Worm (Caenorhabditis elegans) whole organism, L2 larva: ENCODE data around the gene sru-21.
"Not testable (repeated sequence)": the region's sequence is repeated elsewhere in the genome, so short reads cannot be mapped to it uniquely, and the experiment has no call there.

Experiments
- C34F6.9 ChIP-seq: fragments of 150-350 bp; optimal IDR thresholded peaks from 2 replicates; lab custom pipeline; 2014; ENCODE audit warnings: missing biosample characterization, missing genetic modification characterization
- F13H6.1 ChIP-seq: sonication (generic microtip); optimal IDR thresholded peaks from 2 replicates; lab custom pipeline; 2016; ENCODE audit warnings: missing genetic modification characterization, missing compliant biosample characterization
- R02D3.7 ChIP-seq: fragments of 150-350 bp; optimal IDR thresholded peaks from 2 replicates; lab custom pipeline; 2014; ENCODE audit warnings: missing biosample characterization, missing genetic modification characterization
- Y55F3AM.14 ChIP-seq: fragments of 200-800 bp; sonication (Bioruptor generic); optimal IDR thresholded peaks from 2 replicates; lab custom pipeline; 2018; ENCODE audit warnings: mild to moderate bottlenecking, missing genetic modification characterization, missing compliant biosample characterization
- aly-2 ChIP-seq: fragments of 150-350 bp; optimal IDR thresholded peaks from 2 replicates; lab custom pipeline; 2014; ENCODE audit warnings: missing biosample characterization, missing genetic modification characterization
- ama-1 ChIP-seq: fragments of 150-350 bp; optimal IDR thresholded peaks from 2 replicates; lab custom pipeline; 2018; ENCODE audit warnings: inconsistent platforms
- blmp-1 ChIP-seq: sonication (generic microtip); optimal IDR thresholded peaks from 2 replicates; lab custom pipeline; 2017; ENCODE audit warnings: missing genetic modification characterization, mild to moderate bottlenecking, missing compliant biosample characterization, antibody characterized with exemption, moderate library complexity; ENCODE audit not compliant: insufficient read depth
- ceh-16 ChIP-seq: fragments of 150-350 bp; optimal IDR thresholded peaks from 2 replicates; lab custom pipeline; 2014; ENCODE audit warnings: missing biosample characterization, missing genetic modification characterization
- crh-2 ChIP-seq: sonication (generic microtip); optimal IDR thresholded peaks from 2 replicates; lab custom pipeline; 2017; ENCODE audit warnings: missing biosample characterization, missing genetic modification characterization
- dmd-4 ChIP-seq: sonication (generic microtip); optimal IDR thresholded peaks from 2 replicates; lab custom pipeline; 2017; ENCODE audit warnings: missing biosample characterization, missing genetic modification characterization
- egl-27 ChIP-seq: sonication (generic microtip); optimal IDR thresholded peaks from 3 replicates; lab custom pipeline; 2017; ENCODE audit warnings: missing biosample characterization, missing genetic modification reagents, missing genetic modification characterization
- elt-1 ChIP-seq: fragments of 150-350 bp; optimal IDR thresholded peaks from 2 replicates; lab custom pipeline; 2014; ENCODE audit warnings: missing biosample characterization, missing genetic modification characterization
- elt-3 ChIP-seq: sonication (generic microtip); optimal IDR thresholded peaks from 2 replicates; lab custom pipeline; 2017; ENCODE audit warnings: missing biosample characterization, missing genetic modification characterization
- fos-1 ChIP-seq: fragments of 150-350 bp; optimal IDR thresholded peaks from 2 replicates; lab custom pipeline; 2014; ENCODE audit warnings: missing biosample characterization, missing genetic modification characterization
- lin-11 ChIP-seq: fragments of 150-350 bp; sonication (generic microtip); optimal IDR thresholded peaks from 2 replicates; lab custom pipeline; 2014; ENCODE audit warnings: missing biosample characterization, missing genetic modification characterization, inconsistent platforms, mixed read lengths
- lin-13 ChIP-seq: fragments of 150-350 bp; optimal IDR thresholded peaks from 2 replicates; lab custom pipeline; 2014; ENCODE audit warnings: missing biosample characterization, missing genetic modification reagents, missing genetic modification characterization
- lsy-2 ChIP-seq, 2 experiments: fragments of 150-350 bp in 1 of 2; sonication (generic microtip) in 1 of 2; optimal IDR thresholded peaks; 2 replicates each; lab custom pipeline; 2014 to 2017; ENCODE audit warnings: missing biosample characterization in 2 of 2, missing genetic modification characterization in 2 of 2
- mab-5 ChIP-seq: fragments of 150-350 bp; optimal IDR thresholded peaks from 2 replicates; lab custom pipeline; 2014; ENCODE audit warnings: missing biosample characterization, missing genetic modification characterization
- nhr-10 ChIP-seq: sonication (generic microtip); optimal IDR thresholded peaks from 2 replicates; lab custom pipeline; 2017; ENCODE audit warnings: missing biosample characterization, missing genetic modification characterization
- nhr-11 ChIP-seq: fragments of 150-350 bp; optimal IDR thresholded peaks from 2 replicates; lab custom pipeline; 2014; ENCODE audit warnings: missing biosample characterization, missing genetic modification characterization
- nhr-129 ChIP-seq: fragments of 150-350 bp; optimal IDR thresholded peaks from 2 replicates; lab custom pipeline; 2014; ENCODE audit warnings: missing biosample characterization, missing genetic modification characterization
- nhr-21 ChIP-seq: fragments of 150-350 bp; optimal IDR thresholded peaks from 2 replicates; lab custom pipeline; 2014; ENCODE audit warnings: missing biosample characterization, missing genetic modification characterization
- nhr-23 ChIP-seq: fragments of 150-350 bp; optimal IDR thresholded peaks from 2 replicates; lab custom pipeline; 2014; ENCODE audit warnings: missing biosample characterization, missing genetic modification reagents, missing genetic modification characterization
- nhr-25 ChIP-seq: fragments of 150-350 bp; sonication (generic microtip); optimal IDR thresholded peaks from 3 replicates; lab custom pipeline; 2014; ENCODE audit warnings: missing biosample characterization, missing genetic modification characterization
- nhr-6 ChIP-seq: fragments of 150-350 bp; optimal IDR thresholded peaks from 2 replicates; lab custom pipeline; 2014; ENCODE audit warnings: missing biosample characterization, missing genetic modification characterization
- peb-1 ChIP-seq: fragments of 150-350 bp; optimal IDR thresholded peaks from 2 replicates; lab custom pipeline; 2014; ENCODE audit warnings: missing biosample characterization, missing genetic modification characterization
- sma-3 ChIP-seq: sonication (generic microtip); optimal IDR thresholded peaks from 2 replicates; lab custom pipeline; 2016; ENCODE audit warnings: missing genetic modification reagents, missing genetic modification characterization, missing compliant biosample characterization
- sma-9 ChIP-seq, 2 experiments: fragments of 150-350 bp in 1 of 2; sonication (generic microtip) in 1 of 2; optimal IDR thresholded peaks; 2 replicates each; lab custom pipeline; 2014 to 2016; ENCODE audit warnings: missing genetic modification characterization in 2 of 2, mild to moderate bottlenecking in 1 of 2, missing biosample characterization in 1 of 2, missing compliant biosample characterization in 1 of 2, missing genetic modification reagents in 1 of 2, moderate library complexity in 1 of 2
- snpc-4 ChIP-seq: fragments of 150-350 bp; optimal IDR thresholded peaks from 2 replicates; lab custom pipeline; 2014; ENCODE audit warnings: missing biosample characterization, missing genetic modification characterization
- unc-62 ChIP-seq: fragments of 150-350 bp; optimal IDR thresholded peaks from 2 replicates; lab custom pipeline; 2014; ENCODE audit warnings: missing biosample characterization, missing genetic modification reagents, missing genetic modification characterization
- zag-1 ChIP-seq: fragments of 150-350 bp; optimal IDR thresholded peaks from 2 replicates; lab custom pipeline; 2014; ENCODE audit warnings: missing biosample characterization, missing genetic modification characterization
- ztf-11 ChIP-seq: sonication (generic microtip); optimal IDR thresholded peaks from 2 replicates; lab custom pipeline; 2017; ENCODE audit warnings: missing biosample characterization, missing genetic modification characterization
- ztf-4 ChIP-seq: fragments of 150-350 bp; optimal IDR thresholded peaks from 2 replicates; lab custom pipeline; 2014; ENCODE audit warnings: missing biosample characterization, missing genetic modification characterization

Gene sru-21

DNA sequence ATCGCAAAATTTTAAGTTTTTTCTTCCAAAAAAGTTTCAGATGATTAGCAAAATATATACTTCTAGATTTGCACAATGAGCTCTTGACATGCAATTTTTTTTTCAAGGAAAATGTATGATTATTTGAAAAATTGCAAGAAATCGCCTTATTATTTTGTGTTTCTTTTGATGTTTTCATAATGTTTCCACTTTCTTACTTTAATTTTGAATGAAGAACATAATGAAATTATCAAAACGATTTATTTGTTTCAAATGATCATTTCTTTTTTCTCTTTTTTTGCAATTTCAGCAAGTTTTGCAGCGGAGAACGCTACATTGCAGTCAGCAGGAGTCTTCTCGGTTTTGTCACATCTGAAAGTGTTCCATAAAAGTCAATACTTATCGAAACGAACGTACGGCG is 25.5 kb downstream of the sru-21 start, which contains the start of gene Y45F10C.6:
Gene Y45F10C.6, plus strand, starts transcription at position 301 of the 400 bp plus-strand sequence.
- not testable (repeated sequence) for TF ChIP-seq mab-5, peb-1, snpc-4 (tag; lab: Kevin White, UChicago)

DNA sequence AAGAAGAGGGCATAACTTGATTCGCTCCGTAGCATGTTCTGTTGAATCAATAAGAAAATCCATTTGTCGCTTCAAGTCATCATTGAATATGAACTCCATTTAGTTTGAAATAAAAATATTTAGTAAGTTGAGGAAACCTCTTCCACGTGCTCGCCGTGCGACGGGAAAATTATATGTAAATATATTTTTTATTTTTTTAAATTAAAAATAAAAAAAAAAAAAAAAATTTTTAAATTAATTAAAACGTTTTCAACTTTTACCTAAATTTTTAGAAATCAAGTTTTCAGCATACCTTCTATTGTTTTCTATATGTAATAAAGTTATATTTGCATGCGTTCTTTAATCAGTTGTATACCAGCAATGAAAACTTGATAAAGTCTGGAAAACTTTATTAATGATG is 32.9 kb downstream of the sru-21 start, which contains the start of gene Y45F10C.1:
Gene Y45F10C.1, minus strand, starts transcription at position 101 of the 400 bp plus-strand sequence.
- not testable (repeated sequence) for TF ChIP-seq F13H6.1 (tag; lab: Kevin White, UChicago); nhr-11 (tag; lab: Kevin White, UChicago); ztf-11

ce11 chrIV:13662570-13662969 is 36.0 kb downstream of the sru-21 start, which contains the start of gene Y45F10C.2:
TSS of gene Y45F10C.2 (minus strand) at chrIV:13662670.
- not testable (repeated sequence) for TF ChIP-seq ztf-4 (tag; lab: Kevin White, UChicago); nhr-10 (tag; lab: Kevin White, UChicago); sma-3 (GFP tag; lab: Kevin White, UChicago)
- TF ChIP-seq, all 48 proteins: peak for 0; not testable (repeated sequence) for 48

- TF ChIP-seq nhr-6 (tag; lab: Kevin White, UChicago), result no peak
- no peak for TF ChIP-seq nhr-23 (tag; lab: Kevin White, UChicago)
- TF ChIP-seq lin-13 (GFP tag; lab: Kevin White, UChicago), result no peak
- no peak for TF ChIP-seq zag-1 (tag; lab: Kevin White, UChicago)
- TF ChIP-seq nhr-21 (tag; lab: Kevin White, UChicago), result no peak
- TF ChIP-seq sma-9 (GFP tag; optimal IDR thresholded peaks at IDR 0.05; lab: Kevin White, UChicago), result no peak
- TF ChIP-seq sma-9 (tag; optimal IDR thresholded peaks at IDR 0.05; lab: Kevin White, UChicago), result no peak
- no peak for TF ChIP-seq Y55F3AM.14 (GFP tag; lab: Kevin White, UChicago)
- TF ChIP-seq crh-2, result no peak
- no peak for TF ChIP-seq lin-11 (tag; lab: Kevin White, UChicago)
- TF ChIP-seq F13H6.1 (tag; lab: Kevin White, UChicago), result no peak
- TF ChIP-seq nhr-11 (tag; lab: Kevin White, UChicago), result no peak
- TF ChIP-seq elt-3, result no peak
Measured at ce11 chrIV:13664090-13664489, 37.5 kb downstream of the sru-21 start, which contains the start of gene Y45F10C.4. TSS of gene Y45F10C.4 (minus strand) at chrIV:13664190.

DNA sequence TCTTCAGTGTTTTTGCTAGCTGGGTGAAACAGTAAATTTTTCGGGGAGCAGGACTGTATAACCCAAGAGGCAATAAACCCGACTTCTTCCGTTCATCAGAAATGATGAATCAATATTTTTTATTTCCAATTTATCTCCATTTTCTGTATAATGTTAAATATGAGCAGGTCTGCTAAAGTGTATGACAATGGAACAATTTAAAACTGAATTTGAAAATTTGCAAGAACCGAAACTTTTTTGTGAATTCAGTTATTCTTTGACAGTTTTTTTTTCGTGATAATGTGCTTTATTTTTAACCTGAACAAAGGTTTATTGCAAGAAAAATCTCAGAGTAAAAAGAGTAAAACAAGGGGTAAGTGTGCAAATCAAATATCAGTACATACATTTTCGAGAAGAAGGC is 38.5 kb downstream of the sru-21 start:
- no peak for TF ChIP-seq elt-1 (tag; lab: Kevin White, UChicago)
- no peak for TF ChIP-seq nhr-6 (tag; lab: Kevin White, UChicago)
- TF ChIP-seq F13H6.1 (tag; lab: Kevin White, UChicago), result no peak
- no peak for TF ChIP-seq unc-62
- no peak for TF ChIP-seq lin-13 (GFP tag; lab: Kevin White, UChicago)
- TF ChIP-seq fos-1 (tag; lab: Kevin White, UChicago), result no peak
- TF ChIP-seq lsy-2 (tag; optimal IDR thresholded peaks at IDR 0.05; lab: Kevin White, UChicago), result no peak
- no peak for TF ChIP-seq aly-2
- TF ChIP-seq ama-1 (lab: Kevin White, UChicago), result no peak
- TF ChIP-seq peb-1 (tag; lab: Kevin White, UChicago), result no peak
- no peak for TF ChIP-seq R02D3.7 (tag; lab: Kevin White, UChicago)
- TF ChIP-seq nhr-21 (tag; lab: Kevin White, UChicago), result no peak
- TF ChIP-seq ceh-16 (tag; lab: Kevin White, UChicago), result no peak
- no peak for TF ChIP-seq nhr-129 (tag; lab: Kevin White, UChicago)
- no peak for TF ChIP-seq C34F6.9 (tag; lab: Kevin White, UChicago)
- TF ChIP-seq nhr-25 (tag; lab: Kevin White, UChicago), result no peak
- no peak for TF ChIP-seq dmd-4 (tag; lab: Kevin White, UChicago)

- TF ChIP-seq F13H6.1 (tag; lab: Kevin White, UChicago) (no peak), blmp-1 (tag; lab: Kevin White, UChicago) (no peak), mab-5 (tag; lab: Kevin White, UChicago) (no peak), nhr-6 (tag; lab: Kevin White, UChicago) (no peak), egl-27 (tag; lab: Kevin White, UChicago) (no peak)
Measured at ce11 chrIV:13666849-13667430, 40.4 kb downstream of the sru-21 start, which contains the start of gene fbxa-215. TSS of gene fbxa-215 (minus strand) at chrIV:13666909.
